Fruit fly (Drosophila melanogaster) whole organism, embryonic: Measurements from ENCODE around the gene CG4009.

Experiments
- Abd-B ChIP-seq: fragments of 200-800 bp; sonication (Bioruptor generic); optimal IDR thresholded peaks from 2 replicates; lab custom pipeline; 2018; ENCODE audit warnings: missing biosample characterization, mild to moderate bottlenecking, missing genetic modification characterization, moderate library complexity
- Awh ChIP-seq: fragments of 200-800 bp; sonication (Bioruptor generic); IDR thresholded peaks from 2 replicates; pipeline ENCODE4, ENCODE4 v1.3.6; 2022; ENCODE audit warnings: missing biosample characterization, missing genetic modification characterization
- BtbVII ChIP-seq: fragments of 200-800 bp; sonication (Bioruptor generic); optimal IDR thresholded peaks from 3 replicates; lab custom pipeline; 2017; ENCODE audit warnings: missing biosample characterization, mild to moderate bottlenecking, missing genetic modification characterization
- CG11247 ChIP-seq: fragments of 200-800 bp; sonication (Bioruptor generic); IDR thresholded peaks from 2 replicates; pipeline ENCODE4 v1.3.6; 2022; ENCODE audit warnings: missing biosample characterization, missing genetic modification characterization
- CG11398 ChIP-seq: fragments of 200-800 bp; sonication (Bioruptor generic); optimal IDR thresholded peaks from 2 replicates; lab custom pipeline; 2016; ENCODE audit warnings: missing biosample characterization, missing genetic modification characterization
- CG11695 ChIP-seq: fragments of 200-800 bp; sonication (Bioruptor generic); IDR thresholded peaks from 3 replicates; pipeline ENCODE4 v1.3.6; 2022; ENCODE audit warnings: missing biosample characterization, missing genetic modification characterization
- CG11723 ChIP-seq: fragments of 200-800 bp; sonication (Bioruptor generic); optimal IDR thresholded peaks from 2 replicates; lab custom pipeline; 2017; ENCODE audit warnings: missing biosample characterization, mild to moderate bottlenecking, missing genetic modification characterization
- CG12236 ChIP-seq: fragments of 200-800 bp; sonication (Bioruptor generic); optimal IDR thresholded peaks from 2 replicates; lab custom pipeline; 2016; ENCODE audit warnings: missing biosample characterization, missing genetic modification characterization
- CG12769 ChIP-seq: fragments of 200-800 bp; sonication (Bioruptor generic); optimal IDR thresholded peaks from 2 replicates; lab custom pipeline; 2019; ENCODE audit warnings: missing biosample characterization, mild to moderate bottlenecking, missing genetic modification characterization, moderate library complexity
- CG13123 ChIP-seq: fragments of 200-800 bp; sonication (Bioruptor generic); optimal IDR thresholded peaks from 2 replicates; lab custom pipeline; 2016; ENCODE audit warnings: missing biosample characterization, missing genetic modification characterization
- CG13424 ChIP-seq: fragments of 200-800 bp; sonication (Bioruptor generic); optimal IDR thresholded peaks from 2 replicates; lab custom pipeline; 2019; ENCODE audit warnings: missing biosample characterization, mild to moderate bottlenecking, missing genetic modification characterization, moderate library complexity
- CG13624 ChIP-seq: fragments of 200-800 bp; sonication (Bioruptor generic); optimal IDR thresholded peaks from 2 replicates; lab custom pipeline; 2016; ENCODE audit warnings: missing biosample characterization, missing genetic modification characterization
- CG14667 ChIP-seq: fragments of 200-800 bp; sonication (Bioruptor generic); IDR thresholded peaks from 2 replicates; pipeline ENCODE4 v1.3.6; 2022; ENCODE audit warnings: missing biosample characterization, missing genetic modification characterization
- CG14965 ChIP-seq: fragments of 200-800 bp; sonication (Bioruptor generic); optimal IDR thresholded peaks from 2 replicates; lab custom pipeline; 2016; ENCODE audit warnings: missing biosample characterization, missing genetic modification characterization, borderline replicate concordance
- CG15514 ChIP-seq: fragments of 200-800 bp; sonication (Bioruptor generic); optimal IDR thresholded peaks from 3 replicates; lab custom pipeline; 2017; ENCODE audit warnings: missing biosample characterization, missing genetic modification characterization, mild to moderate bottlenecking, moderate library complexity, missing genetic modification reagents
- CG16863 ChIP-seq: fragments of 200-800 bp; sonication (Bioruptor generic); optimal IDR thresholded peaks from 3 replicates; lab custom pipeline; 2016; ENCODE audit warnings: missing biosample characterization, missing genetic modification characterization
- CG17829 ChIP-seq: fragments of 200-800 bp; optimal IDR thresholded peaks from 2 replicates; lab custom pipeline; 2019; ENCODE audit warnings: missing biosample characterization, mild to moderate bottlenecking, missing genetic modification characterization, moderate library complexity
- CG18619 ChIP-seq: fragments of 200-800 bp; sonication (Bioruptor generic); optimal IDR thresholded peaks from 3 replicates; lab custom pipeline; 2017; ENCODE audit warnings: missing biosample characterization, mild to moderate bottlenecking, missing genetic modification characterization
- CG31224 ChIP-seq: fragments of 200-800 bp; sonication (Bioruptor generic); IDR thresholded peaks from 2 replicates; pipeline ENCODE4 v1.3.6; 2022; ENCODE audit warnings: missing biosample characterization, missing genetic modification characterization
- CG3163 ChIP-seq: fragments of 200-800 bp; sonication (Bioruptor generic); optimal IDR thresholded peaks from 3 replicates; lab custom pipeline; 2016; ENCODE audit warnings: missing biosample characterization, missing genetic modification characterization
- CG33557 ChIP-seq: fragments of 200-800 bp; sonication (Bioruptor generic); optimal IDR thresholded peaks from 2 replicates; lab custom pipeline; 2019; ENCODE audit warnings: missing biosample characterization, mild to moderate bottlenecking, missing genetic modification characterization, moderate library complexity
- CG34422 ChIP-seq: fragments of 200-800 bp; sonication (Bioruptor generic); IDR thresholded peaks from 3 replicates; pipeline ENCODE4 v1.3.6; 2022; ENCODE audit warnings: missing biosample characterization, missing genetic modification characterization
- CG4617 ChIP-seq: fragments of 200-800 bp; sonication (Bioruptor generic); optimal IDR thresholded peaks from 3 replicates; lab custom pipeline; 2016; ENCODE audit warnings: missing biosample characterization, missing genetic modification characterization, borderline replicate concordance
- CG6683 ChIP-seq: fragments of 200-800 bp; sonication (Bioruptor generic); optimal IDR thresholded peaks from 2 replicates; lab custom pipeline; 2017; ENCODE audit warnings: missing biosample characterization, mild to moderate bottlenecking, missing genetic modification characterization, missing genetic modification reagents
- CG6689 ChIP-seq: fragments of 200-800 bp; sonication (Bioruptor generic); IDR thresholded peaks from 2 replicates; pipeline ENCODE4 v1.3.6; 2022; ENCODE audit warnings: missing biosample characterization, missing genetic modification characterization
- CG8359 ChIP-seq: fragments of 200-800 bp; sonication (Bioruptor generic); optimal IDR thresholded peaks from 2 replicates; lab custom pipeline; 2017; ENCODE audit warnings: missing biosample characterization, mild to moderate bottlenecking, missing genetic modification characterization, borderline replicate concordance
- CG8944 ChIP-seq: fragments of 200-800 bp; sonication (Bioruptor generic); optimal IDR thresholded peaks from 3 replicates; lab custom pipeline; 2016; ENCODE audit warnings: missing biosample characterization, missing genetic modification characterization
- CG9215 ChIP-seq: fragments of 200-800 bp; sonication (Bioruptor generic); IDR thresholded peaks from 2 replicates; pipeline ENCODE4 v1.3.6; 2022; ENCODE audit warnings: missing biosample characterization, missing genetic modification characterization
- CG9609 ChIP-seq: fragments of 200-800 bp; sonication (Bioruptor generic); optimal IDR thresholded peaks from 3 replicates; lab custom pipeline; 2016; ENCODE audit warnings: missing biosample characterization, missing genetic modification characterization
- CTCF ChIP-seq: fragments of 200-800 bp; sonication (Bioruptor generic); optimal IDR thresholded peaks from 2 replicates; lab custom pipeline; 2017; ENCODE audit warnings: missing biosample characterization, mild to moderate bottlenecking, missing genetic modification characterization, moderate library complexity
- Dbx ChIP-seq: fragments of 200-800 bp; sonication (Bioruptor generic); IDR thresholded peaks from 3 replicates; pipeline ENCODE4 v1.3.6; 2022; ENCODE audit warnings: missing biosample characterization, missing genetic modification characterization
- Doc3 ChIP-seq: fragments of 200-800 bp; sonication (Bioruptor generic); IDR thresholded peaks from 3 replicates; pipeline ENCODE4 v1.3.6; 2022; ENCODE audit warnings: missing biosample characterization, missing genetic modification characterization; ENCODE audit not compliant: partially characterized antibody
- E2f1 ChIP-seq: fragments of 200-800 bp; sonication (Bioruptor generic); IDR thresholded peaks from 2 replicates; pipeline ENCODE4 v1.3.6; 2022; ENCODE audit warnings: missing biosample characterization, missing genetic modification characterization
- Gsc ChIP-seq: fragments of 200-800 bp; sonication (Bioruptor generic); IDR thresholded peaks from 2 replicates; pipeline ENCODE4 v1.3.6; 2022; ENCODE audit warnings: missing biosample characterization, missing genetic modification characterization
- H15 ChIP-seq: fragments of 200-800 bp; sonication (Bioruptor generic); IDR thresholded peaks from 3 replicates; pipeline ENCODE4 v1.3.6; 2022; ENCODE audit warnings: missing biosample characterization, missing genetic modification characterization
- Sry-β ChIP-seq: fragments of 200-800 bp; sonication (Bioruptor generic); optimal IDR thresholded peaks from 2 replicates; lab custom pipeline; 2018; ENCODE audit warnings: missing biosample characterization, mild to moderate bottlenecking, missing genetic modification characterization, moderate library complexity
- Trl ChIP-seq, 3 experiments: fragments of >200 bp in 2 of 3; fragments of 200-800 bp in 1 of 3; sonication (Bioruptor generic) in 1 of 3; optimal IDR thresholded peaks; 2 replicates in 1 of 3; 3 replicates in 2 of 3; lab custom pipeline; 2016 to 2017; ENCODE audit warnings: missing biosample characterization in 1 of 3, missing genetic modification characterization in 1 of 3
- Vsx1 ChIP-seq: fragments of 200-800 bp; sonication (Bioruptor generic); optimal IDR thresholded peaks from 2 replicates; lab custom pipeline; 2017; ENCODE audit warnings: missing biosample characterization, mild to moderate bottlenecking, missing genetic modification characterization, missing genetic modification reagents
- YL-1 ChIP-seq: fragments of 200-800 bp; sonication (Bioruptor generic); optimal IDR thresholded peaks from 3 replicates; lab custom pipeline; 2017; ENCODE audit warnings: missing biosample characterization, mild to moderate bottlenecking, missing genetic modification characterization
- fd102C ChIP-seq: fragments of 200-800 bp; sonication (Bioruptor generic); optimal IDR thresholded peaks from 2 replicates; lab custom pipeline; 2018; ENCODE audit warnings: missing biosample characterization, mild to moderate bottlenecking, missing genetic modification characterization, moderate library complexity
- inv ChIP-seq: fragments of 200-800 bp; sonication (Bioruptor generic); IDR thresholded peaks from 2 replicates; pipeline ENCODE4 v1.3.6; 2022; ENCODE audit warnings: missing biosample characterization, missing genetic modification characterization; ENCODE audit not compliant: partially characterized antibody
- jigr1 ChIP-seq: fragments of 200-800 bp; sonication (Bioruptor generic); IDR thresholded peaks from 3 replicates; pipeline ENCODE4 v1.3.6; 2022; ENCODE audit warnings: missing biosample characterization, missing genetic modification characterization
- mam ChIP-seq: fragments of 200-800 bp; sonication (Bioruptor generic); optimal IDR thresholded peaks from 3 replicates; lab custom pipeline; 2016; ENCODE audit warnings: missing biosample characterization, missing genetic modification characterization
- mirr ChIP-seq: fragments of 200-800 bp; sonication (Bioruptor generic); optimal IDR thresholded peaks from 3 replicates; lab custom pipeline; 2018; ENCODE audit warnings: missing biosample characterization, mild to moderate bottlenecking, missing genetic modification characterization
- nmo ChIP-seq: fragments of 200-800 bp; sonication (Bioruptor generic); optimal IDR thresholded peaks from 2 replicates; lab custom pipeline; 2018; ENCODE audit warnings: missing biosample characterization, mild to moderate bottlenecking, missing genetic modification characterization, moderate library complexity
- sens-2 ChIP-seq: fragments of 200-800 bp; sonication (Bioruptor generic); IDR thresholded peaks from 2 replicates; pipeline ENCODE4 v1.3.6; 2022; ENCODE audit warnings: missing biosample characterization, missing genetic modification characterization
- tio ChIP-seq: fragments of 200-800 bp; sonication (Bioruptor generic); optimal IDR thresholded peaks from 2 replicates; lab custom pipeline; 2017; ENCODE audit warnings: missing biosample characterization, missing genetic modification characterization, inconsistent platforms
- yki ChIP-seq: fragments of >200 bp; optimal IDR thresholded peaks from 3 replicates; lab custom pipeline; 2018
- zfh2 ChIP-seq: fragments of 200-800 bp; sonication (Bioruptor generic); optimal IDR thresholded peaks from 2 replicates; lab custom pipeline; 2016; ENCODE audit warnings: missing biosample characterization, missing genetic modification characterization

CG4009 gene

dm6 chr3R:17002218-17003110 lies 33.4 kb downstream of the CG4009 start, which contains the start of the genes Sf3a1 and Irc (continued):
- TF ChIP-seq CG16863 (GFP tag; lab: Kevin White, UChicago) (no peak), CG15514 (peak; percentile 100), CG11695 (GFP tag; lab: Robert Waterston, UW) (no peak), CG14667 (no peak), CG13424 (tag; lab: Kevin White, UChicago) (peak; percentile 6), CG31224 (GFP tag; lab: Robert Waterston, UW) (no peak), CG6683 (GFP tag; lab: Kevin White, UChicago) (no peak), CG11398 (GFP tag; lab: Kevin White, UChicago) (peak; percentile 13), CG12769 (tag; lab: Kevin White, UChicago) (peak; percentile 65), mirr (GFP tag; lab: Kevin White, UChicago) (no peak), zfh2 (GFP tag; lab: Kevin White, UChicago) (peak; percentile 46), Gsc (GFP tag; lab: Robert Waterston, UW) (no peak), CG9609 (peak; percentile 2), E2f1 (GFP tag; lab: Robert Waterston, UW) (no peak), CG17829 (tag; lab: Kevin White, UChicago) (peak; percentile 43), CG13123 (GFP tag; lab: Kevin White, UChicago) (no peak), CG14965 (GFP tag; lab: Kevin White, UChicago) (no peak), Awh (no peak), CG3163 (GFP tag; lab: Kevin White, UChicago) (no peak), tio (no peak), CG8944 (no peak), Doc3 (GFP tag; lab: Robert Waterston, UW) (peak; percentile 93), CG11247 (GFP tag; lab: Robert Waterston, UW) (no peak), CG33557 (GFP tag; lab: Kevin White, UChicago) (no peak), yki (lab: Kevin White, UChicago) (no peak), CTCF (GFP tag; lab: Kevin White, UChicago) (no peak), H15 (GFP tag; lab: Robert Waterston, UW) (no peak; the same call in 2 of the 3 replicates), fd102C (no peak), inv (GFP tag; lab: Robert Waterston, UW) (peak; percentile 94), CG9215 (no peak), CG6689 (GFP tag; lab: Robert Waterston, UW) (no peak), Sry-β (GFP tag; lab: Kevin White, UChicago) (peak; percentile 21), CG12236 (no peak), sens-2 (no peak), mam (GFP tag; lab: Kevin White, UChicago) (peak; percentile 57), Dbx (peak; percentile 48; the same call in 1 of the 3 replicates), CG13624 (GFP tag; lab: Kevin White, UChicago) (peak; percentile 41), CG11723 (GFP tag; lab: Kevin White, UChicago) (no peak), YL-1 (GFP tag; lab: Kevin White, UChicago) (peak; percentile 73), Trl (optimal IDR thresholded peaks at IDR 0.05; lab: Kevin White, UChicago) (no peak), Trl (GFP tag; optimal IDR thresholded peaks at IDR 0.05; lab: Kevin White, UChicago) (peak; percentile 45), Abd-B (GFP tag; lab: Kevin White, UChicago) (no peak), CG4617 (GFP tag; lab: Kevin White, UChicago) (peak; percentile 90), CG34422 (GFP tag; lab: Robert Waterston, UW) (peak; percentile 46; the same call in 1 of the 3 replicates), jigr1 (GFP tag; lab: Robert Waterston, UW) (no peak), CG18619 (no peak), Vsx1 (GFP tag; lab: Kevin White, UChicago) (no peak), CG8359 (GFP tag; lab: Kevin White, UChicago) (no peak), BtbVII (peak; percentile 0), nmo (GFP tag; lab: Kevin White, UChicago) (peak; percentile 56)
